Fruit fly (Drosophila melanogaster): ENCODE results near the gene Spn75F.

Spn75F gene

DNA sequence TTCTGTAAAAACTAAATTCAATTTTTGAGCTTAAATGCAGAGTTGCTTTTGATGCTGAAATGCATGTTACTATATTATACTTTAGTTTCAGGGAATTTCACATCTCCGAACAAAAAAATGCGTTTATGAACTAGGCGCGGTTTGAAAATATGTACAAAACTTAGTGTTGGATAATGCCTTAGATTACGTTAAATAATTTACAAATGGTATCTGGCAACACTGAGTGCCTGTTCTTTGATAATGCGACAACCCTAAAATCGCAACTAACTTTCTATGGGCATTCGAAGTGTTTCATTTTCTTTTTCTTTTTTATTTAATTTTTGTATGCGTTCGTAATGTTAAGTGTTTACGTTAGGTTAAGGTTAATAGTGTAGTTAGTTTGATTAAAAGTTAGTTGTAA, 13.1 kb upstream of the Spn75F start:
- TF ChIP-seq CG6276 (GFP tag; optimal IDR thresholded peaks at IDR 0.05) (no peak), Eip75B (GFP tag; optimal IDR thresholded peaks at IDR 0.05) (no peak)

DNA sequence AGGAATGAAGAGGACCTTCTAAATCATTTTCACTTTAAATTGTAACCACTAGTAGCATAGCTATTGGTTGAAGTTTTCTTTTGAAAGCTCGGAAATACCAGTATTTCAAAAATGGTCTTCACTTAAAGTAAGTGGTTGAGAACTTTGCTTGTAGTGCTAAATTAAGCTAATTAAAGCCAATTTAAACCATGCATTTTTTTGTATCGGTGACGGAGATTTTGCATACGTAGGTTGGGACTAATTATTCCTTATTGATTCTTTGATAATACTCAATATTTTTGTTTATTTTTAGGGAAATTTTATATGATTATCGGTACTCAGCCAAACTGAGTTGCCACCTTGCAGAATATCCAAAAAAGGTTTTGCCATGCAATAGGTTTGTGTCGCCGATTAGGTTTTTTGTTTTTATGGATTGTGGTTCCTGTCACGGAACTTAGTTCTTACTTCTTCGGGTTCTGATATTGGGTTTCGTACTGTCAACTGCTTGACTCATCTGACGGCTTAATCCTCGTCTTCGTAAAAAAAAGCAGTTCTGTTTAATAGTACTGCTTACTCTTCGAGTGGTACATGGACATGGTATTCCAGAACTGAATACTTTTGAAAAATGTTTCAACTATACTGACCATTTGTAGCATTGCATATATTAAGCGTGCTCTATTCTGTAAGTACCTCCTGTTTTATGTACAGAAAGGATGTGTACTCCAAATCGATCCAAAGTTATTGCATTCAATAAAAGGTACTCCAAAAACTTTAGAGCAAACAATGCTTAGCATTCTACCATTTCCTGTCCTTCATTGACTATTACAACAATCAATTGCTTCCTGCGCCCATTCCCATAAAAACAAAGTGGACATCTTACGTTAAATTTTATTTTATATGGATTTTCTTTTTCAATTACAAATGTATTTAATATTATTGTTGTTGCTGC, 10.9 kb upstream of the Spn75F start:
- TF ChIP-seq Sox14 (GFP tag; optimal IDR thresholded peaks at IDR 0.05), result no peak
- no peak for TF ChIP-seq Hr38 (GFP tag; optimal IDR thresholded peaks at IDR 0.05)
- TF ChIP-seq vri (GFP tag; optimal IDR thresholded peaks at IDR 0.05), result no peak
- no peak for TF ChIP-seq CG6792 (GFP tag; optimal IDR thresholded peaks at IDR 0.05)
- peak; percentile 15 for TF ChIP-seq Eip78C (GFP tag)
- peak; percentile 2 for TF ChIP-seq CG3032 (tag; optimal IDR thresholded peaks at IDR 0.05)
- TF ChIP-seq fd85E (GFP tag; optimal IDR thresholded peaks at IDR 0.05), result no peak
- no peak for TF ChIP-seq CG16779 (tag; optimal IDR thresholded peaks at IDR 0.05)
- no peak for TF ChIP-seq net (GFP tag; optimal IDR thresholded peaks at IDR 0.05)
- peak; percentile 24 for TF ChIP-seq svp (GFP tag)
- no peak for TF ChIP-seq esn (GFP tag; optimal IDR thresholded peaks at IDR 0.05)
- TF ChIP-seq fkh (GFP tag; optimal IDR thresholded peaks at IDR 0.05), result no peak
- no peak for TF ChIP-seq Eip93F (GFP tag; optimal IDR thresholded peaks at IDR 0.05)
- TF ChIP-seq Met (GFP tag; optimal IDR thresholded peaks at IDR 0.05), result no peak
- TF ChIP-seq Eip75B (GFP tag; optimal IDR thresholded peaks at IDR 0.05), result no peak
- TF ChIP-seq Smox (GFP tag; optimal IDR thresholded peaks at IDR 0.05), result no peak
- no peak for TF ChIP-seq pdm3 (GFP tag; optimal IDR thresholded peaks at IDR 0.05)
- TF ChIP-seq CG8119 (GFP tag; IDR thresholded peaks at IDR 0.05), result no peak
- TF ChIP-seq topi (GFP tag; optimal IDR thresholded peaks at IDR 0.05), result no peak
- TF ChIP-seq Blimp-1 (GFP tag; optimal IDR thresholded peaks at IDR 0.05), result no peak
- TF ChIP-seq CG31627 (GFP tag; optimal IDR thresholded peaks at IDR 0.05), result no peak
- TF ChIP-seq fd59A (GFP tag; optimal IDR thresholded peaks at IDR 0.05), result no peak
- TF ChIP-seq CG6276 (GFP tag; optimal IDR thresholded peaks at IDR 0.05), result no peak
- no peak for TF ChIP-seq CG34406 (GFP tag; optimal IDR thresholded peaks at IDR 0.05)

DNA sequence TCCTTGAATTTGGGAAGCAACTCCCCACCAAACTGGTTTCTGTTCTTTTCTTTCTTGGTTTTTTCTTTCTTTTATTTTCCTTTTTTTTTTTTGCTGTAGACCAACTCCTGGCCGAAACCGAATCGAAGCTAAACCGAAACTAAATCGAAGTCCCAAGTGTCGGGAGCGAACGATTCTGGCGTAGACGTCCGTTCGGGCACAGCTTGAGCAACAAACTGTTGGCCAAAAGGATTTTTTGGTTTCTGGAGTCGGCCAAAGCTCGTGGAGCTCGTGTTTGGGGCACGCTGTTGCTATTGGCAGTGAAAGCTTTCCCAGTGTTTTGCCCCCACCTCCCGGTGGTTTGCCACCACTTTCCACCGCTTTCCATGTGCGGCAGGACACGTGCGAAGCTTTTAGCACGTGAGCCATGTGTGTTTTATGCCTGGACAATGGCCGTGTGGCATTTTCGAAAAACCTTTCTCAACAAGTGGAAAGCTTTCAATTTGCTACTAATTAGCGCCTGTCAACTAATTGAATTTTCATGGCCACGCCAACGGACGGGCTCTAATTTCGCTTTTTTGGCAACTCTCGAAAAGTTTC, 9.5 kb upstream of the Spn75F start, which contains the start of gene CG14082:
CG14082 (minus strand) TSS at position 51 of the 579 bp plus-strand sequence.
- TF ChIP-seq Sox102F (GFP tag; optimal IDR thresholded peaks at IDR 0.05), result no peak
- TF ChIP-seq Eip78C (GFP tag), result peak; percentile 16
- no peak for TF ChIP-seq CG3919 (GFP tag; optimal IDR thresholded peaks at IDR 0.05)

DNA sequence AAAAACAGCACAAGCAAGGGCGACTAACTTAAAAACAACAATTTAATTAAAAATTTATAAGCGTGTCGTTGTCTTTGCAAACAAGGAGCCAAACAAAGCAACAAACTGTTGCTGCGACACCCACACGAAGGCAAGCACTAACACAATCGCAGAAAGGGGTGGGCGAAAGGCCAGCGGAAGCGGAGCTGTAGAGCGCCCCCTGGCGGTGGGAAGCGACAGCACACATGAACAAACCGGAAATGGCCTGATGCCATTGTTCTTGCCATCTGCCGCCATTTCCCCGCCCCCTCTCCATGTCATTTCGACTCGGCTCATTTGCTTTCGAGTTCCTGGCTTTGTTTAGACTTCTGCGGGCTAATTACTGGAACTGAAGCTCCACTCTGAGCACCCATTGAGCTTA, 3.1 kb upstream of the Spn75F start:
- no peak for TF ChIP-seq dsx (GFP tag; optimal IDR thresholded peaks at IDR 0.05; ENCODE audit: poor library complexity, severe bottlenecking)
- no peak for TF ChIP-seq OdsH (GFP tag; optimal IDR thresholded peaks at IDR 0.05)
- TF ChIP-seq esn (GFP tag; optimal IDR thresholded peaks at IDR 0.05), result no peak
- no peak for TF ChIP-seq CG16779 (tag; optimal IDR thresholded peaks at IDR 0.05)
- TF ChIP-seq CG31627 (GFP tag; optimal IDR thresholded peaks at IDR 0.05), result no peak
- TF ChIP-seq Eip78C (GFP tag), result no peak
- no peak for TF ChIP-seq CG1621 (tag; optimal IDR thresholded peaks at IDR 0.05)

DNA sequence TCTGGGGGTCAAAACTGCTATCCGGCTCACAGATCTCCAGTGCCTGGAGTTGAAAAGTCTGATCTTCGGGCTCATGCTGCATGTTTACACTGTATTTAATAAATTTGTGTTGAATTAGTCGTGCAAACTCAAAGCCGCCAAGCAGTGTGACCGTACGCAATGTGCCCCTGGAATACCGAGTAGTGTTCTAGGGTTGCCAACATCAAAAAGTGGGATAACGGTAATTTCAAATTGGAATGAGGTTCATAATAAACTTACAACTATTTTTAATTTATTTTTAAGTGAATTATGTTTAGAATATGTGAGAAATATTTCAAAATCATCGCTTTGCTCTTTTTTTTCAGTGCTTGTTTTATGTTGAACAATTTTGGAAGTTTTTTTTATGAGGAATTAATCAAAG, 29.3 kb downstream of the Spn75F start, which contains the start of gene Gem2:
Gem2 (minus strand) TSS at position 176 of the 400 bp plus-strand sequence.
- TF ChIP-seq salr (GFP tag; optimal IDR thresholded peaks at IDR 0.05), result no peak
- TF ChIP-seq CG7368 (GFP tag; optimal IDR thresholded peaks at IDR 0.05), result no peak
- TF ChIP-seq Eip78C (GFP tag), result peak; percentile 66
- no peak for TF ChIP-seq acj6 (GFP tag; optimal IDR thresholded peaks at IDR 0.05)
- TF ChIP-seq Lpt (GFP tag; optimal IDR thresholded peaks at IDR 0.05), result no peak
- TF ChIP-seq CG11294 (GFP tag; IDR thresholded peaks at IDR 0.05), result no peak

Data from whole organism, prepupa.